Worm (Caenorhabditis elegans) whole organism, young adult: ENCODE results near the gene scl-5.

Experiments used
- B0035.1 ChIP-seq: sonication (generic microtip); optimal IDR thresholded peaks from 2 replicates; lab custom pipeline; 2016; ENCODE audit warnings: missing genetic modification characterization, mild to moderate bottlenecking, missing compliant biosample characterization, missing genotype, missing genetic modification reagents
- C17E4.6 ChIP-seq: fragments of 200-800 bp; sonication (Bioruptor generic); IDR thresholded peaks from 2 replicates; pipeline ENCODE4 v1.3.6; 2022; ENCODE audit warnings: missing genetic modification reagents, missing genetic modification characterization, missing compliant biosample characterization
- D2030.7 ChIP-seq: fragments of 200-800 bp; sonication (Bioruptor generic); IDR thresholded peaks from 2 replicates; pipeline ENCODE4 v1.3.6; 2022; ENCODE audit warnings: missing genetic modification reagents, missing genetic modification characterization, missing compliant biosample characterization
- F23B12.7 ChIP-seq: sonication (generic microtip); optimal IDR thresholded peaks from 2 replicates; lab custom pipeline; 2017; ENCODE audit warnings: missing genetic modification characterization, mild to moderate bottlenecking, missing compliant biosample characterization, antibody characterized with exemption, moderate library complexity; ENCODE audit not compliant: insufficient read depth
- F33H1.4 ChIP-seq: fragments of 200-800 bp; sonication (Bioruptor generic); IDR thresholded peaks from 2 replicates; pipeline ENCODE4 v1.3.6; 2022; ENCODE audit warnings: missing genetic modification reagents, missing genetic modification characterization, missing compliant biosample characterization
- F49E8.2 ChIP-seq: sonication (generic microtip); optimal IDR thresholded peaks from 3 replicates; lab custom pipeline; 2017; ENCODE audit warnings: missing genetic modification characterization, mild to moderate bottlenecking, missing compliant biosample characterization, antibody characterized with exemption, moderate library complexity; ENCODE audit not compliant: insufficient read depth
- F57C9.4 ChIP-seq: sonication (generic microtip); optimal IDR thresholded peaks from 2 replicates; lab custom pipeline; 2017; ENCODE audit warnings: mild to moderate bottlenecking, missing genetic modification characterization, missing compliant biosample characterization
- K11D2.4 ChIP-seq: fragments of 200-800 bp; sonication (Bioruptor generic); IDR thresholded peaks from 2 replicates; pipeline ENCODE4 v1.3.6; 2022; ENCODE audit warnings: missing genetic modification reagents, missing genetic modification characterization, missing compliant biosample characterization
- Y53G8AR.9 ChIP-seq: fragments of 200-800 bp; sonication (Bioruptor generic); conservative IDR thresholded peaks from 2 replicates; pipeline ENCODE4 v1.3.6; 2022; ENCODE audit warnings: missing genetic modification reagents, missing genetic modification characterization, missing compliant biosample characterization
- Y56A3A.18 ChIP-seq: fragments of 200-800 bp; sonication (Bioruptor generic); IDR thresholded peaks from 2 replicates; pipeline ENCODE4 v1.3.6; 2022; ENCODE audit warnings: missing genetic modification reagents, missing genetic modification characterization, missing compliant biosample characterization
- Y79H2A.3 ChIP-seq: fragments of 200-800 bp; sonication (Bioruptor generic); conservative IDR thresholded peaks from 2 replicates; pipeline ENCODE4 v1.3.6; 2022; ENCODE audit warnings: missing genetic modification reagents, missing genetic modification characterization, missing compliant biosample characterization
- ZK185.1 ChIP-seq: sonication (generic microtip); optimal IDR thresholded peaks from 2 replicates; lab custom pipeline; 2016; ENCODE audit warnings: mild to moderate bottlenecking, missing genetic modification characterization, missing compliant biosample characterization; ENCODE audit not compliant: poor library complexity, severe bottlenecking
- ama-1 ChIP-seq, 3 experiments: fragments of 150-350 bp in 1 of 3; sonication (generic microtip) in 2 of 3; optimal IDR thresholded peaks; 2 replicates each; lab custom pipeline; 2014 to 2018; ENCODE audit warnings: missing biosample characterization in 2 of 3, missing genetic modification characterization in 2 of 3, missing genetic modification reagents in 2 of 3
- aptf-3 ChIP-seq: fragments of 200-800 bp; sonication (Bioruptor generic); IDR thresholded peaks from 2 replicates; pipeline ENCODE4 v1.3.6; 2022; ENCODE audit warnings: missing genetic modification characterization, missing compliant biosample characterization
- atf-7 ChIP-seq: sonication (generic microtip); optimal IDR thresholded peaks from 2 replicates; lab custom pipeline; 2017; ENCODE audit warnings: mild to moderate bottlenecking, missing genetic modification characterization, missing compliant biosample characterization
- athp-1 ChIP-seq: sonication (generic microtip); optimal IDR thresholded peaks from 2 replicates; lab custom pipeline; 2017; ENCODE audit warnings: mild to moderate bottlenecking, missing genetic modification characterization, missing compliant biosample characterization
- attf-3 ChIP-seq: fragments of 200-800 bp; sonication (Bioruptor generic); conservative IDR thresholded peaks from 2 replicates; pipeline ENCODE4 v1.3.6; 2022; ENCODE audit warnings: missing genetic modification reagents, missing genetic modification characterization, missing compliant biosample characterization
- attf-6 ChIP-seq: fragments of 200-800 bp; sonication (Bioruptor generic); IDR thresholded peaks from 2 replicates; pipeline ENCODE4 v1.3.6; 2022; ENCODE audit warnings: missing genetic modification reagents, missing genetic modification characterization, missing compliant biosample characterization
- ccch-3 ChIP-seq: fragments of 200-800 bp; sonication (Bioruptor generic); optimal IDR thresholded peaks from 2 replicates; lab custom pipeline; 2018; ENCODE audit warnings: mild to moderate bottlenecking, missing genetic modification characterization, missing compliant biosample characterization
- ceh-100 ChIP-seq: fragments of 200-800 bp; sonication (Bioruptor generic); IDR thresholded peaks from 2 replicates; pipeline ENCODE4 v1.3.6; 2022; ENCODE audit warnings: missing genetic modification reagents, missing genetic modification characterization, missing compliant biosample characterization
- efl-1 ChIP-seq: fragments of 150-350 bp; optimal IDR thresholded peaks from 2 replicates; lab custom pipeline; 2014; ENCODE audit warnings: missing biosample characterization, missing genetic modification reagents, missing genetic modification characterization
- egl-18 ChIP-seq: fragments of 200-800 bp; sonication (Bioruptor generic); IDR thresholded peaks from 2 replicates; pipeline ENCODE4 v1.3.6; 2022; ENCODE audit warnings: missing genetic modification reagents, missing genetic modification characterization, missing compliant biosample characterization
- ets-4 ChIP-seq: fragments of 200-800 bp; sonication (Bioruptor generic); optimal IDR thresholded peaks from 2 replicates; lab custom pipeline; 2018; ENCODE audit warnings: mild to moderate bottlenecking, missing genetic modification characterization, missing compliant biosample characterization
- fkh-3 ChIP-seq: sonication (generic microtip); optimal IDR thresholded peaks from 2 replicates; lab custom pipeline; 2016; ENCODE audit warnings: mild to moderate bottlenecking, missing genetic modification characterization, missing compliant biosample characterization
- gei-17 ChIP-seq: fragments of 200-800 bp; sonication (Bioruptor generic); optimal IDR thresholded peaks from 2 replicates; lab custom pipeline; 2018; ENCODE audit warnings: mild to moderate bottlenecking, missing genetic modification characterization, missing compliant biosample characterization
- hmg-1.2 ChIP-seq: fragments of 200-800 bp; sonication (Bioruptor generic); IDR thresholded peaks from 2 replicates; pipeline ENCODE4 v1.3.6; 2022; ENCODE audit warnings: missing genetic modification reagents, missing genetic modification characterization, missing compliant biosample characterization
- hrde-1 ChIP-seq: sonication (generic microtip); optimal IDR thresholded peaks from 2 replicates; lab custom pipeline; 2016; ENCODE audit warnings: missing genetic modification characterization, mild to moderate bottlenecking, missing compliant biosample characterization, moderate library complexity, missing genotype, missing genetic modification reagents, borderline replicate concordance
- lin-35 ChIP-seq, 3 experiments: fragments of 150-350 bp in 2 of 3; sonication (generic microtip) in 1 of 3; optimal IDR thresholded peaks; 2 replicates each; lab custom pipeline; 2014 to 2018; ENCODE audit warnings: missing biosample characterization in 3 of 3, missing genetic modification characterization in 3 of 3, missing genetic modification reagents in 3 of 3
- lin-54 ChIP-seq: fragments of 200-800 bp; sonication (Bioruptor generic); optimal IDR thresholded peaks from 2 replicates; lab custom pipeline; 2018; ENCODE audit warnings: mild to moderate bottlenecking, missing genetic modification characterization, missing compliant biosample characterization
- lsl-1 ChIP-seq: fragments of 200-800 bp; sonication (Bioruptor generic); optimal IDR thresholded peaks from 2 replicates; lab custom pipeline; 2018; ENCODE audit warnings: mild to moderate bottlenecking, missing genetic modification characterization, moderate library complexity, missing compliant biosample characterization
- lsy-27 ChIP-seq: sonication (generic microtip); optimal IDR thresholded peaks from 2 replicates; lab custom pipeline; 2017; ENCODE audit warnings: missing genetic modification characterization, mild to moderate bottlenecking, missing compliant biosample characterization, antibody characterized with exemption, missing genotype, borderline replicate concordance; ENCODE audit not compliant: insufficient read depth
- madf-8 ChIP-seq: fragments of 200-800 bp; sonication (Bioruptor generic); conservative IDR thresholded peaks from 2 replicates; pipeline ENCODE4 v1.3.6; 2022; ENCODE audit warnings: missing genetic modification reagents, missing genetic modification characterization, missing compliant biosample characterization
- mes-4 ChIP-seq: sonication (generic microtip); optimal IDR thresholded peaks from 2 replicates; lab custom pipeline; 2016; ENCODE audit warnings: missing genotype, missing genetic modification characterization, missing compliant biosample characterization
- nfya-2 ChIP-seq: fragments of 200-800 bp; sonication (Bioruptor generic); IDR thresholded peaks from 2 replicates; pipeline ENCODE4 v1.3.6; 2022; ENCODE audit warnings: missing genetic modification reagents, missing genetic modification characterization, missing compliant biosample characterization
- nhr-27 ChIP-seq: fragments of 200-800 bp; sonication (Bioruptor generic); optimal IDR thresholded peaks from 2 replicates; lab custom pipeline; 2018; ENCODE audit warnings: mild to moderate bottlenecking, missing genetic modification characterization, moderate library complexity, missing compliant biosample characterization
- nhr-80 ChIP-seq: sonication (generic microtip); optimal IDR thresholded peaks from 2 replicates; lab custom pipeline; 2016; ENCODE audit warnings: missing genetic modification characterization, missing compliant biosample characterization
- nhr-90 ChIP-seq: sonication (generic microtip); optimal IDR thresholded peaks from 2 replicates; lab custom pipeline; 2016; ENCODE audit warnings: missing genotype, mild to moderate bottlenecking, missing genetic modification characterization, missing compliant biosample characterization
- rcor-1 ChIP-seq: fragments of 200-800 bp; sonication (Bioruptor generic); IDR thresholded peaks from 2 replicates; pipeline ENCODE4 v1.3.6; 2022; ENCODE audit warnings: missing genetic modification reagents, missing genetic modification characterization, missing compliant biosample characterization
- snpc-3.4 ChIP-seq: sonication (generic microtip); optimal IDR thresholded peaks from 2 replicates; lab custom pipeline; 2017; ENCODE audit warnings: missing genetic modification characterization, mild to moderate bottlenecking, missing compliant biosample characterization, antibody characterized with exemption, moderate library complexity, missing genotype, missing genetic modification reagents
- snpc-4 ChIP-seq, 5 experiments: fragments of 150-350 bp in 1 of 5; sonication (generic microtip) in 4 of 5; optimal IDR thresholded peaks; 2 replicates each; lab custom pipeline; 2014 to 2018; ENCODE audit warnings: missing genetic modification characterization in 5 of 5, missing biosample characterization in 3 of 5, antibody characterized with exemption in 2 of 5, mild to moderate bottlenecking in 2 of 5, missing compliant biosample characterization in 2 of 5, missing genotype in 2 of 5, moderate library complexity in 2 of 5, missing genetic modification reagents in 1 of 5
- tbp1 ChIP-seq: fragments of 200-800 bp; sonication (Bioruptor generic); optimal IDR thresholded peaks from 2 replicates; lab custom pipeline; 2018; ENCODE audit warnings: mild to moderate bottlenecking, missing genetic modification characterization, missing compliant biosample characterization
- tbx-9 ChIP-seq: sonication (generic microtip); optimal IDR thresholded peaks from 2 replicates; lab custom pipeline; 2016; ENCODE audit warnings: borderline replicate concordance, missing genetic modification characterization, inconsistent platforms, missing compliant biosample characterization
- unc-130 ChIP-seq: sonication (generic microtip); optimal IDR thresholded peaks from 2 replicates; lab custom pipeline; 2016; ENCODE audit warnings: missing genetic modification reagents, missing genetic modification characterization, missing compliant biosample characterization
- ztf-18 ChIP-seq: sonication (generic microtip); optimal IDR thresholded peaks from 2 replicates; lab custom pipeline; 2016; ENCODE audit warnings: missing genotype, mild to moderate bottlenecking, missing genetic modification characterization, missing compliant biosample characterization
- ztf-6 ChIP-seq: fragments of 200-800 bp; sonication (Bioruptor generic); IDR thresholded peaks from 2 replicates; pipeline ENCODE4 v1.3.6; 2022; ENCODE audit warnings: missing genetic modification reagents, missing genetic modification characterization, missing compliant biosample characterization

The scl-5 gene

DNA sequence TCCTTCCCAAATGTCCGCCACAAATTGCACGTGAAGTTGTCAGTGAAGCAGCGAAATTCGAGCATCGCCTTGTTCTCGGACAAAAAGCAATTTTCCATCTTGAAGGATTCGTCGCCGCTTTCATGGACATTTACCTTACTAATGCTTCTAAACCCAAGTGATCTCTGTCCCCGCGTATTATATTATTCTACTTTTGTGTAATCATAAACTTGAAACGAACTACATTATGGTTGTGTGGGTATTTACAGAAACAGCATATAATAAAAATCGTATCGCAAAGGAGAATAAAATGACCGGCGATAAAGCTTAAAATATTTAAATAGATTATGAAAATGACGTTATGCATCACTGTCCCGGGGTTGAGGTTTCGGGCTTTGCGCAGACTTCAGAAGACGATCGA lies 33.0 kb downstream of the scl-5 start (continued):
- TF ChIP-seq Y53G8AR.9: no peak; the same call in 1 of the 2 replicates
- TF ChIP-seq aptf-3 (GFP tag; lab: Robert Waterston, UW): no peak
- no peak for TF ChIP-seq F23B12.7 (tag; lab: Kevin White, UChicago)
- no peak for TF ChIP-seq tbx-9 (tag; lab: Kevin White, UChicago)
- no peak for TF ChIP-seq lsy-27 (tag; lab: Kevin White, UChicago)
- TF ChIP-seq ama-1 (optimal IDR thresholded peaks at IDR 0.05; lab: Kevin White, UChicago): no peak
- TF ChIP-seq ama-1 (GFP tag; optimal IDR thresholded peaks at IDR 0.05; lab: Kevin White, UChicago): peak in 1 of 2 experiments; percentile 90
- peak; percentile 4 for TF ChIP-seq nhr-90
- TF ChIP-seq Y56A3A.18 (GFP tag; lab: Robert Waterston, UW): no peak
- no peak for TF ChIP-seq K11D2.4
- no peak for TF ChIP-seq attf-6 (GFP tag; lab: Robert Waterston, UW)
- no peak for TF ChIP-seq nfya-2 (GFP tag; lab: Robert Waterston, UW)
- TF ChIP-seq athp-1 (tag; lab: Kevin White, UChicago): peak; percentile 48
- no peak for TF ChIP-seq egl-18
- TF ChIP-seq hrde-1 (tag; lab: Kevin White, UChicago): peak; percentile 88
- peak; percentile 78; the same call in 1 of the 2 replicates for TF ChIP-seq Y79H2A.3
- no peak for TF ChIP-seq F57C9.4 (tag; lab: Kevin White, UChicago)
- TF ChIP-seq hmg-1.2 (GFP tag; lab: Robert Waterston, UW): peak; percentile 41
- TF ChIP-seq gei-17: no peak
- TF ChIP-seq unc-130 (GFP tag; lab: Kevin White, UChicago): no peak
- peak; percentile 34 for TF ChIP-seq snpc-3.4
- peak; percentile 2 for TF ChIP-seq B0035.1
- TF ChIP-seq C17E4.6 (GFP tag; lab: Robert Waterston, UW): no peak
- TF ChIP-seq fkh-3 (tag; lab: Kevin White, UChicago): no peak
- no peak for TF ChIP-seq snpc-4 (GFP tag; optimal IDR thresholded peaks at IDR 0.05; lab: Kevin White, UChicago)
- TF ChIP-seq snpc-4 (tag; optimal IDR thresholded peaks at IDR 0.05; lab: Kevin White, UChicago): peak in 2 of 4 experiments; percentile 47 to 53
- no peak for TF ChIP-seq efl-1 (GFP tag; lab: Kevin White, UChicago)
- TF ChIP-seq ZK185.1 (tag; lab: Kevin White, UChicago): peak; percentile 60
- no peak for TF ChIP-seq rcor-1 (GFP tag; lab: Robert Waterston, UW)
- no peak for TF ChIP-seq ztf-6 (GFP tag; lab: Robert Waterston, UW)
- peak; percentile 35; the same call in 1 of the 2 replicates for TF ChIP-seq attf-3 (GFP tag; lab: Robert Waterston, UW)
- TF ChIP-seq ztf-18 (tag; lab: Kevin White, UChicago): no peak
- peak; percentile 8 for TF ChIP-seq lin-54 (GFP tag; lab: Kevin White, UChicago)
- TF ChIP-seq nhr-27: no peak
- TF ChIP-seq ccch-3 (GFP tag; lab: Kevin White, UChicago): no peak
- TF ChIP-seq mes-4 (tag; lab: Kevin White, UChicago): no peak
- peak; percentile 20; the same call in 1 of the 2 replicates for TF ChIP-seq D2030.7 (GFP tag; lab: Robert Waterston, UW)

DNA sequence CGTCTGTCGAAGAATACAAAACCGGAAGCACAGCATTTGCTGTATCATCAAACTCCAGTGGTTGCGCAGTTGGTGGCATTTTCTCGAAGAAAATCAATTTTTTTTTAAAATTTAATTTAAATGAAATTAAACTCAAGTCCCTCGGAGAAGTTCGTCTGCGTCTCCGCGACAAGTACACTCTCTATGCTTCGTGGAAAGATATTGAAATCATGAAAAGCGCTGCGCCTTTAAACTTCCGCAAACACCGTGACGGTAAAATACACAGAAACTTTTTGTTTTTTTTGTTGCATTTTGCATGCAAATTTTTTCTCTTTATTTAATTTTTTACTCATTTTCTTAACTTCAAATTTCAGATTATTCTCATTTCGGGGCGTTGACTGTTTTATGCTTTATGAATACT lies 34.8 kb downstream of the scl-5 start, which contains the start of the genes dli-1, tin-9.2 and exos-4.1:
Gene dli-1, minus strand, starts transcription at position 141 of the 400 bp plus-strand sequence.
Gene tin-9.2, plus strand, starts transcription at position 344 of the 400 bp plus-strand sequence.
Gene exos-4.1, plus strand, starts transcription at position 348 of the 400 bp plus-strand sequence.
- TF ChIP-seq madf-8: 0 out of 2 replicates have a peak, but pooled peaks have one; percentile 4
- TF ChIP-seq F49E8.2 (tag; lab: Kevin White, UChicago): peak; percentile 43
- no peak for TF ChIP-seq atf-7 (tag; lab: Kevin White, UChicago)
- TF ChIP-seq ceh-100 (GFP tag; lab: Robert Waterston, UW): peak; percentile 42; the same call in 1 of the 2 replicates
- TF ChIP-seq lin-54 (GFP tag; lab: Kevin White, UChicago): peak; percentile 71
- TF ChIP-seq F33H1.4: peak; percentile 75
- peak in 1 of 3 experiments; percentile 25 for TF ChIP-seq lin-35 (GFP tag; optimal IDR thresholded peaks at IDR 0.05; lab: Kevin White, UChicago)
- TF ChIP-seq snpc-3.4: peak; percentile 6
- 0 out of 2 replicates have a peak, but pooled peaks have one; percentile 11 for TF ChIP-seq K11D2.4
- no peak for TF ChIP-seq F57C9.4 (tag; lab: Kevin White, UChicago)
- no peak for TF ChIP-seq nhr-80 (tag; lab: Kevin White, UChicago)
- TF ChIP-seq hmg-1.2 (GFP tag; lab: Robert Waterston, UW): peak; percentile 98
- TF ChIP-seq lsl-1 (GFP tag; lab: Kevin White, UChicago): peak; percentile 61
- TF ChIP-seq snpc-4 (GFP tag; optimal IDR thresholded peaks at IDR 0.05; lab: Kevin White, UChicago): peak; percentile 46
- TF ChIP-seq snpc-4 (tag; optimal IDR thresholded peaks at IDR 0.05; lab: Kevin White, UChicago): peak in 3 of 4 experiments; percentile 4 to 73 (median 68)
- no peak for TF ChIP-seq athp-1 (tag; lab: Kevin White, UChicago)
- no peak for TF ChIP-seq tbx-9 (tag; lab: Kevin White, UChicago)
- no peak for TF ChIP-seq ets-4 (GFP tag; lab: Kevin White, UChicago)
- TF ChIP-seq tbp1 (GFP tag; lab: Kevin White, UChicago): peak; percentile 44
